Worm (Caenorhabditis elegans): Measurements from ENCODE around the gene nlp-27.

Gene nlp-27

DNA sequence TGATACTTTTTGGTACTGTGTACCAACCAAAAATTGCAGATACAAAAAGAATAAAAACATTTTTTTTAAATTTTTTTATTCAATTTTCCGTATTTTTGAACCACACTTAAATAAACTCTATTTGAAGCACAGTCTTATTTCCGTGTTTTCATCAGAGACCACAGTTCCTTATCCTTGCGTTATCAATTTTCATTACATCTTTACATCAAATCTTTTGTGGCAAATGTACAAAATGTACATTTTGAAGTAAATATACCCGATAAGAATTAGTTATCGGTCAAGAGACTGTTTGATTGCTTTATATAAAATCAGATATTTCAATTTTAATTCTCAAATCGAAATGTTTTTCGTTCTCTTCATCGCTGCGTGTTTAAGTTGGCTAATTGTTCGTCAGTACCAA, 33.1 kb downstream of the nlp-27 start, which contains the start of gene cyp-35A3:
Gene cyp-35A3 (plus strand): TSS at position 301 of the 400 bp plus-strand sequence.
- TF ChIP-seq unc-62 (GFP tag; optimal IDR thresholded peaks at IDR 0.05) = no peak

DNA sequence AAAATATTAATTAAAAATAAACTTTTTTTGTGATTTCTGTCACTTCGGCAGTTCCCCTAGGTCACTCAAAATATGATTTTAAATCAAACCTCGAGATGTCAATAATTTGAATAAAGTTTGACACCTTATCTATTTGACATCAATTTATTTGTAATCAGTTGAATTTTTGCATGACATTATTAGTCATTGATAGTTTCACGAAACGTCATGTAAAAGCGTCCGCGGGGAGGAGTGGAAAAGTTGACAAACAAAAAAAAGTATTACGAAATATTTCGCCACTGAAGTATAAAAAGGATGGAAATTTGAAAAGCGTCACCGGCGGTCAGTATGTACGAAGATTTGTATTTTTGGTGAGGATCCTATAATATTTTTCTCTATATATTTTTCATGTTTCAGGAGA, 35.6 kb downstream of the nlp-27 start, which contains the start of gene K09D9.1:
Gene K09D9.1 (plus strand): TSS at position 271 of the 400 bp plus-strand sequence.
- TF ChIP-seq unc-62 (GFP tag; optimal IDR thresholded peaks at IDR 0.05) = no peak

DNA sequence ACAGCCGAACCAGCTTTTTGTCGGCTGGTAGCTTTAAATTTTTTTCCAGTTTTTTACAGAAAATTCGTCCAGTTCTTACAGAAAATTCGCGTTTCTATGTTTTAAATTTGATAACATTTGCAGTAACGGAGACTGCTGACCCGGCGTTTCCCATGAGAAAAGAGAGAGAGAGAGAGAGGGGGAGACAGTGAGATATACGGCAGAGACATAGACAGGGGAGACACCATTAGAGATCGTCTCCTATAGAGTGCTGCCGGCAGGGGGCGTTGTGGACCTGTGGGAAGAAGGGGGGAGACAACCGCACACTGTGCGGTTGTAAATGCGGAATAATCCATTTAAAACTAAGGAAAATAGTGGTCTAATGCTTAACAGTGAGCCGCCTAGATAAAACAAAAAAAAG, 40.4 kb downstream of the nlp-27 start:
- TF ChIP-seq unc-62 (GFP tag; optimal IDR thresholded peaks at IDR 0.05) = no peak

DNA sequence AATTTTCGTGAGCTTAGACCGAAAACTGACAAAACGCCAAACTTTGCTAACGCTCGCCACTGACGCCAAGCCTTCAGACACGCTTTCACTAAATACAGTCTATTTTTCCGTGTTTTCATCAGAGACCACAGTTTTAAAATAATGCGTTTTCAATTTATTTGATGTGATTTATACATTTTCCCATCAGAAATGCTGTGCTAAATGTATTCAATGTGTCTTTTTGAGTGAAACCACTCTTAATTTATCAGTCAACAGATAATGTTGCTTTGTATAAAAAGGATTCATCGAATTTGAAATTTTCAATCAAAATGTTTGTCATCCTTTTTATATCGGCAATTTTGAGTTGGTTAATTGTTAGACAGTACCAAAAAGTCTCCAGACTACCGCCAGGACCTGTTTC, 42.1 kb downstream of the nlp-27 start, which contains the start of gene cyp-35A4:
Gene cyp-35A4 (plus strand): TSS at position 301 of the 400 bp plus-strand sequence.
- TF ChIP-seq unc-62 (GFP tag; optimal IDR thresholded peaks at IDR 0.05) = no peak

DNA sequence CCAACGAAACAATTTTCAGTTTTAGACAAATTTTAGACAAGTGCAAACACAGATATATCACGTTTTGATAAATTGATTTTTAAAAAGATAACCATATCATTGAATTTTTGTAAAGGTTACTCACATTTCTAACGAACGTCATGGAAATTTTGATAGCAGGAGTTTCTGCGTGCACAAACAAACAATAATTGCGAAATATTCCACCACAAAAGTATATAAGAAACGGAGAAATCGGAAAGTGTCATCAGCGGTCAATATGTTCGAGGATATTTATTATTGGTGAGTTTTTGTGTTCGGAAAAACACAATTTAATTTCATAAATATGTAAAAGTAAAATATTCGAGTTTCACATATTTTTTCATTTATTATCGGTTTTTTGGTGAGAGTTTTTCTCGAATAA, 45.1 kb downstream of the nlp-27 start, which contains the start of gene C49G7.7:
Gene C49G7.7 (plus strand): TSS at position 174 of the 400 bp plus-strand sequence.
- no peak for TF ChIP-seq unc-62 (GFP tag; optimal IDR thresholded peaks at IDR 0.05)

DNA sequence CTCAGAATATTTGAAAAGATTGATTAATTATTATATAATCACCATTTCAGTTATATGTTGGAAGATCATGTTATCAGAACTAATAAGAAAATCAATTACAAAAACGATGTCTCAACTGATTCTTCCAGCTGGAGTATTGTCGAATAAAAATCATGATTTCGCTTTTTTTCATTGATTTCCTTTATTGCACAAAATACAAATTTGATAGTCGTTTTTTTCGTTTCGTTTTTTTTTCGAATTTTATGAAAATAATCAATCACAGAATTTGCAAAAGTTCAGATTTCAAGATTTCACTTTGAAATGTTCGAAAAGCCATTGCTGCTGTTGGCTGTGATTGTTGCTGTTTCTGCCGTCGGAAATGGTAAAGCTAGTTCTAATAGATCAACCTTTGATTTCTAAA, 46.6 kb downstream of the nlp-27 start, which contains the start of gene C49G7.13:
Gene C49G7.13 (plus strand): TSS at position 301 of the 400 bp plus-strand sequence.
- TF ChIP-seq unc-62 (GFP tag; optimal IDR thresholded peaks at IDR 0.05) = no peak

DNA sequence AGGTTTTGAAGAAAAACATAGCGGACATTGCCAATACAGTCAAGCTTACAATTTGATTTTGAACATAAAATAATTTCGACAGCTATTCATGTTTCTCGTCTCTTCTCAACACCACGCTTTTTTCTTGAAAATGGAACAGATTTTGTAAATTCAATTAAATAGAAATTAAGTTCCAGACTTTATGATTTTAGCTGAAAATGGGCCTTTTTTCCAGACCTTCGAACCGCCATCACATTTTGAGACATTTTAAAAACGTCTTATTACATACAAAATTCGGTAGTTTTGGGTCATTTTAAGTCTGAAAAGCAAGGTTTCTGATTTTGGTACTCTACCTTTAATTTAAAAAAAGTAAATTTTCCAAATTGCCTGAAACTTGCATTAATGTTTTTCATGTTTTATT, 48.9 kb downstream of the nlp-27 start, which contains the start of gene C49G7.12:
Gene C49G7.12 (plus strand): TSS at position 301 of the 400 bp plus-strand sequence.
- TF ChIP-seq unc-62 (GFP tag; optimal IDR thresholded peaks at IDR 0.05) = no peak

ce11 chrV:4038557-4038956, 49.4 kb downstream of the nlp-27 start:
- no peak for TF ChIP-seq unc-62 (GFP tag; optimal IDR thresholded peaks at IDR 0.05)

All from whole organism, dauer.